Fruit fly (Drosophila melanogaster): ENCODE measurements around the gene Cpr65Ay.

Cpr65Ay gene

dm6 chr3L:6173826-6174255, 15.4 kb upstream of the Cpr65Ay start, which contains the start of the genes fmt and CG7376 (continued):
- peak; percentile 84 for TF ChIP-seq vnd (GFP tag; IDR thresholded peaks at IDR 0.05; ENCODE audit: partially characterized antibody)
- no peak for TF ChIP-seq CG11085 (GFP tag; IDR thresholded peaks at IDR 0.05)
- TF ChIP-seq dysf (GFP tag; IDR thresholded peaks at IDR 0.05), result no peak
- no peak for TF ChIP-seq CG1832 (GFP tag; optimal IDR thresholded peaks at IDR 0.05)
- peak; percentile 80 for TF ChIP-seq CG12659 (GFP tag; optimal IDR thresholded peaks at IDR 0.05)
- TF ChIP-seq CG1602 (GFP tag; optimal IDR thresholded peaks at IDR 0.05), result peak; percentile 10
- peak in 1 of 3 experiments; percentile 61 for TF ChIP-seq lola (GFP tag; optimal IDR thresholded peaks at IDR 0.05)
- no peak for TF ChIP-seq CG11456 (GFP tag; IDR thresholded peaks at IDR 0.05)
- peak; percentile 93 for TF ChIP-seq CG7357 (GFP tag; IDR thresholded peaks at IDR 0.05)
- TF ChIP-seq Dp (GFP tag; optimal IDR thresholded peaks at IDR 0.05), result peak; percentile 64
- TF ChIP-seq fd96Cb (tag; optimal IDR thresholded peaks at IDR 0.05), result peak; percentile 15
- peak; percentile 28 for TF ChIP-seq nerfin-1 (tag; optimal IDR thresholded peaks at IDR 0.05)
- no peak for TF ChIP-seq croc (GFP tag; conservative IDR thresholded peaks at IDR 0.05)
- TF ChIP-seq CTCF (GFP tag; optimal IDR thresholded peaks at IDR 0.05), result no peak
- TF ChIP-seq ap (GFP tag; IDR thresholded peaks at IDR 0.05), result no peak
- TF ChIP-seq unpg (GFP tag; optimal IDR thresholded peaks at IDR 0.05), result no peak
- TF ChIP-seq CG7745 (tag; optimal IDR thresholded peaks at IDR 0.05), result no peak
- TF ChIP-seq Nf-YB (GFP tag; optimal IDR thresholded peaks at IDR 0.05), result no peak
- TF ChIP-seq CG15601 (tag; optimal IDR thresholded peaks at IDR 0.05), result no peak
- TF ChIP-seq lov (optimal IDR thresholded peaks at IDR 0.05), result no peak
- TF ChIP-seq lov (GFP tag; IDR thresholded peaks at IDR 0.05), result no peak
- TF ChIP-seq ewg (GFP tag; optimal IDR thresholded peaks at IDR 0.05), result no peak
- peak; percentile 58 for TF ChIP-seq CG13424 (tag; optimal IDR thresholded peaks at IDR 0.05)
- TF ChIP-seq CG6254 (GFP tag; optimal IDR thresholded peaks at IDR 0.05), result no peak
- TF ChIP-seq pfk (GFP tag; optimal IDR thresholded peaks at IDR 0.05), result no peak
- TF ChIP-seq CG12219 (GFP tag; optimal IDR thresholded peaks at IDR 0.05), result no peak
- peak; percentile 51 for TF ChIP-seq Xbp1 (GFP tag; optimal IDR thresholded peaks at IDR 0.05)
- TF ChIP-seq trem (tag; optimal IDR thresholded peaks at IDR 0.05), result peak; percentile 72
- TF ChIP-seq nerfin-2 (GFP tag; IDR thresholded peaks at IDR 0.05; ENCODE audit: partially characterized antibody), result peak; percentile 90
- peak; percentile 37 for TF ChIP-seq hkb (optimal IDR thresholded peaks at IDR 0.05)
- TF ChIP-seq hkb (GFP tag; IDR thresholded peaks at IDR 0.05), result no peak
- no peak for TF ChIP-seq p53 (GFP tag; optimal IDR thresholded peaks at IDR 0.05)
- no peak for TF ChIP-seq CG34422 (GFP tag; IDR thresholded peaks at IDR 0.05)
- TF ChIP-seq CG9609 (GFP tag; optimal IDR thresholded peaks at IDR 0.05), result no peak
- TF ChIP-seq Hand (GFP tag; optimal IDR thresholded peaks at IDR 0.05), result no peak
- TF ChIP-seq sob (GFP tag; IDR thresholded peaks at IDR 0.05), result no peak
- no peak for TF ChIP-seq CG10209 (GFP tag; optimal IDR thresholded peaks at IDR 0.05)
- no peak for TF ChIP-seq oc (tag; optimal IDR thresholded peaks at IDR 0.05)
- TF ChIP-seq CG10543 (GFP tag; optimal IDR thresholded peaks at IDR 0.05), result no peak
- TF ChIP-seq CG9797 (GFP tag; optimal IDR thresholded peaks at IDR 0.05), result peak; percentile 16
- TF ChIP-seq tx (GFP tag; optimal IDR thresholded peaks at IDR 0.05), result no peak
- TF ChIP-seq CG15479 (GFP tag; optimal IDR thresholded peaks at IDR 0.05), result peak; percentile 36
- TF ChIP-seq CG2120 (GFP tag; optimal IDR thresholded peaks at IDR 0.05), result peak; percentile 43
- TF ChIP-seq ken (GFP tag; IDR thresholded peaks at IDR 0.05), result no peak
- peak; percentile 43 for TF ChIP-seq B-H2 (GFP tag; optimal IDR thresholded peaks at IDR 0.05)
- no peak for TF ChIP-seq trh (GFP tag; optimal IDR thresholded peaks at IDR 0.05)
- TF ChIP-seq pum (GFP tag; optimal IDR thresholded peaks at IDR 0.05), result no peak
- TF ChIP-seq CG33213 (GFP tag; optimal IDR thresholded peaks at IDR 0.05), result no peak
- peak; percentile 88 for TF ChIP-seq Dref (GFP tag; IDR thresholded peaks at IDR 0.05)
- TF ChIP-seq CoRest (tag; optimal IDR thresholded peaks at IDR 0.05), result no peak
- TF ChIP-seq CG4820 (GFP tag; optimal IDR thresholded peaks at IDR 0.05), result no peak
- no peak for TF ChIP-seq crol (GFP tag; IDR thresholded peaks at IDR 0.05)
